Worm (Caenorhabditis elegans) whole organism, late embryonic: ENCODE data around the gene idpc-4.

Experiments
- C08G9.2 ChIP-seq: sonication (generic microtip); optimal IDR thresholded peaks from 2 replicates; lab custom pipeline; 2016; ENCODE audit warnings: mild to moderate bottlenecking, missing genetic modification characterization, moderate library complexity, missing compliant biosample characterization
- T23F11.4 ChIP-seq: fragments of 200-800 bp; sonication (Bioruptor generic); optimal IDR thresholded peaks from 2 replicates; lab custom pipeline; 2018; ENCODE audit warnings: mild to moderate bottlenecking, missing genetic modification characterization, missing compliant biosample characterization
- ahr-1 ChIP-seq: sonication (generic microtip); optimal IDR thresholded peaks from 2 replicates; lab custom pipeline; 2016; ENCODE audit warnings: missing genetic modification characterization, missing compliant biosample characterization
- ama-1 ChIP-seq: fragments of 150-350 bp; optimal IDR thresholded peaks from 2 replicates; lab custom pipeline; 2014
- ceh-14 ChIP-seq: sonication (generic microtip); optimal IDR thresholded peaks from 2 replicates; lab custom pipeline; 2016; ENCODE audit warnings: missing genotype, missing genetic modification characterization, missing compliant biosample characterization
- ceh-19 ChIP-seq: fragments of 200-800 bp; sonication (Bioruptor generic); optimal IDR thresholded peaks from 2 replicates; lab custom pipeline; 2018; ENCODE audit warnings: mild to moderate bottlenecking, missing genetic modification characterization, missing compliant biosample characterization
- ceh-22 ChIP-seq: sonication (generic microtip); optimal IDR thresholded peaks from 2 replicates; lab custom pipeline; 2017; ENCODE audit warnings: missing biosample characterization, missing genetic modification characterization
- ceh-30 ChIP-seq: fragments of 150-350 bp; optimal IDR thresholded peaks from 2 replicates; lab custom pipeline; 2014; ENCODE audit warnings: missing biosample characterization, missing genetic modification characterization
- ceh-31 ChIP-seq: sonication (generic microtip); optimal IDR thresholded peaks from 2 replicates; lab custom pipeline; 2016; ENCODE audit warnings: missing genetic modification characterization, missing compliant biosample characterization
- ceh-34 ChIP-seq: sonication (generic microtip); optimal IDR thresholded peaks from 2 replicates; lab custom pipeline; 2016; ENCODE audit warnings: mild to moderate bottlenecking, missing genetic modification characterization, missing compliant biosample characterization
- ceh-48 ChIP-seq: sonication (generic microtip); optimal IDR thresholded peaks from 2 replicates; lab custom pipeline; 2016; ENCODE audit warnings: missing genetic modification characterization, inconsistent platforms, missing compliant biosample characterization
- ceh-6 ChIP-seq: fragments of 200-800 bp; sonication (Bioruptor generic); optimal IDR thresholded peaks from 2 replicates; lab custom pipeline; 2018; ENCODE audit warnings: mild to moderate bottlenecking, missing genetic modification characterization, missing compliant biosample characterization
- che-1 ChIP-seq: sonication (generic microtip); optimal IDR thresholded peaks from 2 replicates; lab custom pipeline; 2016; ENCODE audit warnings: mild to moderate bottlenecking, missing genetic modification characterization, missing compliant biosample characterization
- elt-4 ChIP-seq: sonication (generic microtip); optimal IDR thresholded peaks from 2 replicates; lab custom pipeline; 2016; ENCODE audit warnings: missing genetic modification characterization, missing compliant biosample characterization
- ets-4 ChIP-seq: sonication (generic microtip); optimal IDR thresholded peaks from 2 replicates; lab custom pipeline; 2016; ENCODE audit warnings: missing genetic modification characterization, missing compliant biosample characterization
- fax-1 ChIP-seq: sonication (generic microtip); optimal IDR thresholded peaks from 2 replicates; lab custom pipeline; 2016; ENCODE audit warnings: missing genotype, missing genetic modification characterization, missing compliant biosample characterization
- fkh-10 ChIP-seq: fragments of 150-350 bp; optimal IDR thresholded peaks from 2 replicates; lab custom pipeline; 2014; ENCODE audit warnings: missing biosample characterization, missing genetic modification reagents, missing genetic modification characterization
- gmeb-2 ChIP-seq: sonication (generic microtip); optimal IDR thresholded peaks from 2 replicates; lab custom pipeline; 2016; ENCODE audit warnings: missing genetic modification characterization, inconsistent platforms, missing compliant biosample characterization
- hlh-6 ChIP-seq: sonication (generic microtip); optimal IDR thresholded peaks from 2 replicates; lab custom pipeline; 2016; ENCODE audit warnings: missing genotype, missing genetic modification characterization, missing compliant biosample characterization
- hlh-8 ChIP-seq: sonication (generic microtip); optimal IDR thresholded peaks from 2 replicates; lab custom pipeline; 2016; ENCODE audit warnings: missing genotype, missing genetic modification characterization, missing compliant biosample characterization
- lim-6 ChIP-seq: sonication (generic microtip); optimal IDR thresholded peaks from 2 replicates; lab custom pipeline; 2016; ENCODE audit warnings: missing genetic modification characterization, missing compliant biosample characterization
- lin-11 ChIP-seq: fragments of 200-800 bp; sonication (Bioruptor generic); optimal IDR thresholded peaks from 2 replicates; lab custom pipeline; 2018; ENCODE audit warnings: mild to moderate bottlenecking, missing genetic modification characterization, missing compliant biosample characterization
- madf-2 ChIP-seq: sonication (generic microtip); optimal IDR thresholded peaks from 2 replicates; lab custom pipeline; 2017; ENCODE audit warnings: missing genetic modification characterization, missing compliant biosample characterization
- mec-3 ChIP-seq: sonication (generic microtip); optimal IDR thresholded peaks from 2 replicates; lab custom pipeline; 2016; ENCODE audit warnings: borderline replicate concordance, missing genetic modification characterization, missing compliant biosample characterization
- nfya-1 ChIP-seq: sonication (generic microtip); optimal IDR thresholded peaks from 2 replicates; lab custom pipeline; 2017; ENCODE audit warnings: missing genetic modification characterization, mild to moderate bottlenecking, missing compliant biosample characterization, antibody characterized with exemption, moderate library complexity
- nhr-232 ChIP-seq: sonication (generic microtip); optimal IDR thresholded peaks from 2 replicates; lab custom pipeline; 2016; ENCODE audit warnings: missing genetic modification characterization, missing compliant biosample characterization
- npax-4 ChIP-seq: sonication (generic microtip); optimal IDR thresholded peaks from 2 replicates; lab custom pipeline; 2016; ENCODE audit warnings: missing genetic modification characterization, missing compliant biosample characterization
- odd-2 ChIP-seq: sonication (generic microtip); optimal IDR thresholded peaks from 2 replicates; lab custom pipeline; 2017; ENCODE audit warnings: antibody characterized with exemption, mild to moderate bottlenecking, missing genetic modification characterization, missing compliant biosample characterization
- pag-3 ChIP-seq: sonication (generic microtip); optimal IDR thresholded peaks from 2 replicates; lab custom pipeline; 2016; ENCODE audit warnings: missing compliant biosample characterization, missing genetic modification characterization, borderline replicate concordance
- pax-1 ChIP-seq: fragments of 150-350 bp; optimal IDR thresholded peaks from 2 replicates; lab custom pipeline; 2014; ENCODE audit warnings: missing biosample characterization, missing genetic modification characterization
- pqm-1 ChIP-seq: sonication (generic microtip); optimal IDR thresholded peaks from 2 replicates; lab custom pipeline; 2016; ENCODE audit warnings: missing genetic modification characterization, missing compliant biosample characterization
- ref-2 ChIP-seq: sonication (generic microtip); optimal IDR thresholded peaks from 2 replicates; lab custom pipeline; 2016; ENCODE audit warnings: missing genetic modification characterization, missing compliant biosample characterization
- rnt-1 ChIP-seq: sonication (generic microtip); optimal IDR thresholded peaks from 2 replicates; lab custom pipeline; 2016; ENCODE audit warnings: missing genetic modification characterization, missing compliant biosample characterization
- sdc-2 ChIP-seq: sonication (generic microtip); optimal IDR thresholded peaks from 2 replicates; lab custom pipeline; 2016; ENCODE audit warnings: missing genotype, missing genetic modification characterization, missing compliant biosample characterization
- sox-2 ChIP-seq: fragments of 200-800 bp; sonication (Bioruptor generic); IDR thresholded peaks from 2 replicates; pipeline ENCODE4 v1.3.6; 2022; ENCODE audit warnings: missing genetic modification reagents, missing genetic modification characterization, missing compliant biosample characterization
- sox-4 ChIP-seq: sonication (generic microtip); optimal IDR thresholded peaks from 2 replicates; lab custom pipeline; 2017; ENCODE audit warnings: mild to moderate bottlenecking, missing genetic modification characterization, inconsistent platforms, missing compliant biosample characterization
- syd-9 ChIP-seq: sonication (generic microtip); optimal IDR thresholded peaks from 2 replicates; lab custom pipeline; 2016; ENCODE audit warnings: mild to moderate bottlenecking, missing genetic modification characterization, moderate library complexity, missing compliant biosample characterization
- tbx-2 ChIP-seq: sonication (generic microtip); optimal IDR thresholded peaks from 2 replicates; lab custom pipeline; 2016; ENCODE audit warnings: missing genetic modification characterization, missing compliant biosample characterization
- unc-3 ChIP-seq, 2 experiments: fragments of 200-800 bp in 1 of 2; sonication (Bioruptor generic) in 1 of 2; sonication (generic microtip) in 1 of 2; conservative IDR thresholded peaks in 1 of 2; optimal IDR thresholded peaks in 1 of 2; 2 replicates each; pipeline versions ENCODE4 v1.3.6 to Lab custom; 2016 to 2022; ENCODE audit warnings: missing compliant biosample characterization in 2 of 2, missing genetic modification characterization in 2 of 2, missing genetic modification reagents in 1 of 2
- unc-42 ChIP-seq: sonication (generic microtip); optimal IDR thresholded peaks from 2 replicates; lab custom pipeline; 2016; ENCODE audit warnings: missing genotype, missing genetic modification characterization, missing compliant biosample characterization
- unc-55 ChIP-seq: sonication (generic microtip); optimal IDR thresholded peaks from 2 replicates; lab custom pipeline; 2017; ENCODE audit warnings: missing biosample characterization, missing genetic modification reagents, missing genetic modification characterization
- unc-86 ChIP-seq: sonication (generic microtip); optimal IDR thresholded peaks from 2 replicates; lab custom pipeline; 2016; ENCODE audit warnings: missing genetic modification characterization, missing compliant biosample characterization

The idpc-4 gene

DNA sequence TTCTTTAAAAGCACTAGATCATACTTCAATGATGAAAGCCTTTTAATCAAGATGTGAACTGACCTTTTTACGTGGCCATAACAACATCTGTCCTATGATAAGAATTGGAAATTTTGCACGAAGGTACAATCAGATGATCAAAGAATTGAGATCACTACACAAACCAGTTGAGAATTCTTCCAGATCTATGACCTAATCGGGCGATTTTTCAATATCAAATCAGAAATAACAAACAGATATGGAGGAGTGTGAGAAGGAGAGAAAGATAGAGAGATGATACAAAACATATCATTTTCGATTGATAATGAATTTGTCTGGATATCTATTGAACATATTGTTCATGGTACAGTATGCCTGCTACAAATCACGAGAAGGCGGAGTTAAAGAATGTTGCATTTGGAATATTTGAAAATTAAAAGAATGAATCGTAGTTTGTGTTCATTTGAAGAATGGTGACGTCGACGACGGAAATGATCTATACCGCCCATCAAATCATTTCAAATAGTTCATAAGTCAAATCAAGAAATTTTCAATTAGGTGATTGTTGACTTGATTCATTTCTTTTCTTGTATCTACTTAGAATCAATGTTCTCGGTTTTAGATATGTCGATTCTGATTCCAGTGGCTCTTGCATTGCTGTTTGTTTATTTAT lies 29.1 kb downstream of the idpc-4 start, which contains the start of gene cyp-29A4:
Gene cyp-29A4, plus strand, starts transcription at position 602 of the 652 bp plus-strand sequence.
- no peak for TF ChIP-seq sdc-2 (tag; lab: Kevin White, UChicago)
- TF ChIP-seq madf-2 (tag; lab: Kevin White, UChicago), result no peak
- TF ChIP-seq ama-1 (lab: Kevin White, UChicago), result no peak
- TF ChIP-seq unc-55 (GFP tag; lab: Kevin White, UChicago), result no peak
- TF ChIP-seq nhr-232 (tag; lab: Kevin White, UChicago), result no peak
- no peak for TF ChIP-seq ceh-6
- TF ChIP-seq gmeb-2 (tag; lab: Kevin White, UChicago), result no peak
- TF ChIP-seq C08G9.2, result no peak
- TF ChIP-seq sox-4, result no peak
- no peak for TF ChIP-seq odd-2 (tag; lab: Kevin White, UChicago)
- TF ChIP-seq pag-3 (tag; lab: Kevin White, UChicago), result no peak
- TF ChIP-seq rnt-1 (tag; lab: Kevin White, UChicago), result no peak
- TF ChIP-seq, all 69 proteins: peak for 0

DNA sequence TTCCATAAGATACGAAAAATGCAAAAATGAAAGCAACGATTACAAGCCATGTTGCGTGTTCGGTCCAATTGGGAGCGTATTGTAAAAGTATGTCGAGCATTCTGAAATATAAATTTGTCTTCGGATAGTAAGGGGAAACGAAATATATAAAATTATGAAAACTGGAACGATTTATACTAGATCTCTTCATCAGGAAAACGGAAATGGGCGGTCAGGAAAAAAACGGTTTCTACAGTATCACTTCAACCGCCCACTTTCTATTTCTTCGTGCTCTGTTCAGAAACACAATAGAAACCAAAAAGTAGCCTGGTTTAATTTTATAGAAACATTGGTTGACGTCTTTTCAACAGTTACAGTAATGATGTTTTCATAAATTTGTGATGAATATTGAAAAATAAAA lies 36.3 kb downstream of the idpc-4 start, which contains the start of gene pitr-4:
Gene pitr-4, minus strand, starts transcription at position 101 of the 400 bp plus-strand sequence.
- no peak for TF ChIP-seq ahr-1 (tag; lab: Kevin White, UChicago)
- TF ChIP-seq lim-6 (tag; lab: Kevin White, UChicago), result no peak
- no peak for TF ChIP-seq hlh-8 (tag; lab: Kevin White, UChicago)
- TF ChIP-seq ceh-30 (tag; lab: Kevin White, UChicago), result no peak
- TF ChIP-seq pqm-1 (tag; lab: Kevin White, UChicago), result no peak
- no peak for TF ChIP-seq ama-1 (lab: Kevin White, UChicago)
- TF ChIP-seq elt-4 (tag; lab: Kevin White, UChicago), result no peak
- TF ChIP-seq unc-55 (GFP tag; lab: Kevin White, UChicago), result no peak
- no peak for TF ChIP-seq T23F11.4 (GFP tag; lab: Kevin White, UChicago)

DNA sequence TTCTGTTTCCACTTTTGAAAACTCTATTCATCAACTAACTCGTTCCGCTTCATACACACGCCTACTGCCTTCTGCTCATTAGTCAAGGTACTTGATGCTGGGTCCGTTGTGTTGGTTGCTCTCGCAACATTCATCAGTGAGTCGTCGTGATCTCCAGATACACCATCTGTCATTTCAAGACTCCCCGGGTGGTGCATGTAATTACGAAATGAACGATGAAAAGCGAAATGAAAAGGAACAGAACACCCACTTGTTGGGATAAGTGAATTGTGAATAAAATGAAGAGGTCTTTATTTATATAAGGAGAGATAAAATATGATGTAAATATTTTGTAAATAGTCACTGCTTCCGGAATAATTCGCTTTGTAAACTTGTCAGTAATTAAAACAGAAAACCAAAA lies 38.7 kb downstream of the idpc-4 start:
- TF ChIP-seq ceh-14 (peak; percentile 1), unc-42 (tag; lab: Kevin White, UChicago) (peak; percentile 45), gmeb-2 (tag; lab: Kevin White, UChicago) (no peak)

- TF ChIP-seq ceh-22 (tag; lab: Kevin White, UChicago) (no peak), unc-86 (tag; lab: Kevin White, UChicago) (peak; percentile 18), ref-2 (tag; lab: Kevin White, UChicago) (peak; percentile 0), ceh-48 (peak; percentile 30), ceh-6 (no peak), ceh-31 (tag; lab: Kevin White, UChicago) (peak; percentile 82), tbx-2 (tag; lab: Kevin White, UChicago) (peak; percentile 44), nfya-1 (tag; lab: Kevin White, UChicago) (peak; percentile 56), ceh-19 (GFP tag; lab: Kevin White, UChicago) (peak; percentile 39), unc-42 (tag; lab: Kevin White, UChicago) (peak; percentile 14)
These were observed 39.4 kb downstream of the idpc-4 start for ce11 chrV:9664620-9665019.

- TF ChIP-seq sox-2 (GFP tag; lab: Robert Waterston, UW), result no peak
- TF ChIP-seq unc-86 (tag; lab: Kevin White, UChicago), result no peak
- peak; percentile 3 for TF ChIP-seq fkh-10
- peak; percentile 17 for TF ChIP-seq unc-42 (tag; lab: Kevin White, UChicago)
These were observed 41.2 kb downstream of the idpc-4 start, which contains the start of gene ZK287.1 for ce11 chrV:9666394-9666793. ZK287.1 (plus strand) TSS chrV:9666694.

- TF ChIP-seq ets-4, result no peak
- TF ChIP-seq unc-3 (GFP tag; conservative IDR thresholded peaks at IDR 0.05; lab: Robert Waterston, UW), result no peak
- TF ChIP-seq unc-3 (tag; optimal IDR thresholded peaks at IDR 0.05; lab: Kevin White, UChicago), result no peak
- no peak for TF ChIP-seq fax-1
- TF ChIP-seq pax-1 (tag; lab: Kevin White, UChicago), result no peak
- TF ChIP-seq hlh-6 (tag; lab: Kevin White, UChicago), result no peak
- TF ChIP-seq unc-86 (tag; lab: Kevin White, UChicago), result no peak
- TF ChIP-seq unc-55 (GFP tag; lab: Kevin White, UChicago), result no peak
- no peak for TF ChIP-seq unc-42 (tag; lab: Kevin White, UChicago)
- no peak for TF ChIP-seq syd-9
- no peak for TF ChIP-seq che-1 (tag; lab: Kevin White, UChicago)
- no peak for TF ChIP-seq lin-11 (tag; lab: Kevin White, UChicago)
- TF ChIP-seq mec-3 (tag; lab: Kevin White, UChicago), result no peak
- TF ChIP-seq ceh-34 (tag; lab: Kevin White, UChicago), result no peak
- TF ChIP-seq npax-4 (tag; lab: Kevin White, UChicago), result no peak
- TF ChIP-seq ceh-48, result no peak
These were observed 47.3 kb downstream of the idpc-4 start for ce11 chrV:9672495-9672894.
